Fruit fly (Drosophila melanogaster) whole organism, larva: ENCODE data around the gene tal-3A.

Experiments
- noc ChIP-seq: fragments of 200-800 bp; sonication (Bioruptor generic); optimal IDR thresholded peaks from 3 replicates; lab custom pipeline; 2019; ENCODE audit warnings: missing biosample characterization, mild to moderate bottlenecking, missing genetic modification characterization, moderate library complexity

tal-3A gene

dm6 chr3R:13803892-13804710, 8.8 kb upstream of the tal-3A start:
- TF ChIP-seq noc, result no peak

dm6 chr3R:13804971-13805603, 7.8 kb upstream of the tal-3A start:
- no peak for TF ChIP-seq noc

DNA sequence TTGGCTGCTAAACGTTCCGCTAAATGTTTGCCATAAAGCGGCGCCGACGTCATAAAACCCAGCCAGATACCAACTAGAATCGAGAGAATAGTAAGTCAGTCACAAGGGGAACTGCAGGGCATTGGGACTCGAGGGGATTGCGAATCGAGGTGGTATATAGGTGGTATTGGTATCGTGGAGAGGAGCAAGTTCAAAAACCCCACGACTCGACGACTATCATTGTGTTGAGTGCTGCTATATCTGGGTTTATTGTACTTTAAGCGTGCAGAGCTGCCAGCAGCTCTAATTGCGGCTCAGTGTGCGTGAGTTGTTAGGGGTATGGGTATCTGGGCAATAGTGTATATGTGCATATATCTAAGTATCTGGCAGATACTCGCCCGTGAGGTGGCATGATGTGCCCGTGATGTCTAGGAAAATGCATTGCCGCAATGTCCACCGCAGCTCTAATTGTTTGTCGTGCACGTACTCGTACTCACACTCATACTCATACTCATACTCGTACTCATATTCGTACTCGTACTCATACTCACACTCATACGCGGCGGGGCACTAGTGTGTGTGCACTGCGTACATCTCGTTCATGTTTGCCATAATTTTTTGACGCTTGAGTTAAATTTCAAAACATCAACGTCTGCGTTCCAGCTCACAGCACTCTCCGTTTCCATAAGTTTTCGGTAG, 6.7 kb upstream of the tal-3A start:
- no peak for TF ChIP-seq noc

DNA sequence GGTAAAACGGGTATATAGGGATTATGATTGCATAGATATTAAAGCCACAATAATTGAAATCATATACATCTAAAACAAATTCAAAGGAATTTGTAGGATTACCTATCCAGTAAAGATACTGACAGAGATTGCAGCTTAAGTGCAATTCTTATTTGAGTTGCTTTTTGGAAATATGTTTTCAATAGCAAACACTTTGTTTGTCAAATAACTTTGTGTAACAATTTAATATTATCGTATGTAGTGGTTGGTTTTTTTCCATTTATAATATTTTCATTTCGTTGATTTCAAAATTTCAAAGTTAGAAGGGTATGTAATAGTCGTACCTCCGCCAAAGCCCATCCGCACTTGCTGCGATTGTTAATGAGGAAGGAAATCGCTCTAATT, 6.2 kb upstream of the tal-3A start:
- no peak for TF ChIP-seq noc

DNA sequence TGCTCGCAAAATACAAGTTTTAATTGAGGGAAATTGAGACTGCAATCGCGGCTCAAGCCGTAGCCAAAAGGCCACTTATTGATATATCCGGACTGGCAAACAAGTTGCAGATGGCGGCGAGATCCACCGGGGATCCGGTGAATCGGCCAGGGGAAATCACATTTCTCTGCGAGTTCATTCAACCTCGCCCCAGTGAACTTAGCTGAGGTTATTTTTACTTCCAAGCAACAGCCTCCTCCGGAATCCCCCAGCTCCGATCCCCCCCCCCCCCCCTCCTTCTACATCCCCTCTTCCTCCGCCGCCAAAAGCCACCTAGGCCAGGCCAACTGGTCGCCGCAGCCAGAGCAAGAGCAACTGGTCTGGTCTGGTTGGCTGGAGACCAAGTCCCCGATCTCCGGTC, 5.6 kb upstream of the tal-3A start:
- TF ChIP-seq noc, result no peak

DNA sequence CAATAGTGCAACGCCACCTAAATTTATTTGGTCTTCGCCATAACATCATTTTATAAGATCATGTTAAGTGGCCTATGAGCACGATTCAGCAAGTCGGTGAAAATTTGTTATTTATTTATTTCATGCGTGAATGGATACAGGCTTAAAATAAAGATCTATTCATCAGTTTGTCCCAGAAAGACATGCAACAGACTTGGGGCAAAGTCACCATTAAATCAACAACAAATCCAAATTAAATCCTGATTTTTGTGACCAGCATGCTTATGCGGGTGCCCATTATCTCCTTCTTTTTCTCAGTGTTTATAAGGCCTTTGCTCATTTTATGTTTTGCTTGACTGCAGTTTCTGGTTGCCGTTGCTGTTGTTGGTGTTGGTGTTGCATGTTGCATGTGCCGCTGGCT, 5.0 kb upstream of the tal-3A start:
- TF ChIP-seq noc, result no peak

- no peak for TF ChIP-seq noc
Measured at dm6 chr3R:13809261-13809660, 3.6 kb upstream of the tal-3A start.

DNA sequence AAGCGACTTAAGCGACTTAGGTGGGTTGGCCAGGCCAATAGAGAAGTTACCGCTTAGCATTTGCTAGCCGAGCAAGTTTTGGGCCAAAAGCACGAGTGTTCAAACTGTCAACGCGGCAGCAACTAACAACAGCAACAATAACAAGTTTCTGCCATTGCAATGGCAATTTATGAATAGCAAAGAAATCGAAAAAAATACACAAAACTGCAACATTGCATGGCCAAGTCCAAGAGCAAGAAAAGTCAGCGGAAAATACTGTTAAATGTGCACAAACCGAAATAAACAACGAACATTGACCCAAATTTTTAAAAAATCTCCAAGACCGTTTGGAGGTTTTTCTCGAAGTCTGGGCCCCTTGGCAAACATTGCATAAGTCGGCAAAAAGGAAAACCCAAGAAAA, 2.6 kb upstream of the tal-3A start:
- TF ChIP-seq noc, result no peak

DNA sequence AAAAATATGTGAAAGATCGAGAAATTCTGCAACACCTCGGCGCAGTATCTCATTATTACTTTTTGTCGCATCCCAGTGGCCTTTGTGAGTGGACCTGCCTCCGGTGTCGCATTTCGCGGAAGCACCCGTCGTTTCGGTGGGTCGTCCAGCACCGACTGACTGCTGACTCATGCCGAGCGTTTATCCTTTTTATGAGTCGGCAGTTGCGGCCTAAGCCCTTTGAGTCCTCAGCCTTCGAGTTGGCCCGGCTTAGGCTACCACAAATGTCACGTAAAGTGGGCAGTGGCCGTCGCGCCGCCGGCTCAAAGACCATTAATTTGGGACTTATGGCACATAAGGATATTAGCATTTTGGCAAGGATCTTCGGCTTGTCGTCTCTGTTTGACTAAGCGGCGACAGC, 1.2 kb upstream of the tal-3A start:
- no peak for TF ChIP-seq noc

dm6 chr3R:13815022-13815440, 2.1 kb downstream of the tal-3A start:
- TF ChIP-seq noc, result no peak

dm6 chr3R:13815566-13816374, 2.9 kb downstream of the tal-3A start:
- no peak for TF ChIP-seq noc

DNA sequence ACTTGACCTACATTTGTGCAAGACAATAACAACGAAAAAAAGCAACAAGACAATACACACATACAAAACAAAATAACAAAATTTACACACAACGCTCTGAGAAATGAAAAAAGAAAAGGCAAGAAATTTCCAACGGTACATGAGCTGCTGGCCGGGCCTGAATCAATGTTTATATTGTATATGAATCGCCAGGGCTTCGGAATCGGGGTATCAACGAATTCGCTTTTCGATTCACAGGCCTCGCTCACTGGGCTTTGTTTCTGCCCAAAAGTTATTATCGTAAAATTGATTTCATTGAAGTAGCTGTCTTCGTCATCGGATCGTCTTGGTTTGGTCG, 3.4 kb downstream of the tal-3A start:
- TF ChIP-seq noc, result no peak

- peak; percentile 40 for TF ChIP-seq noc
Measured at dm6 chr3R:13817480-13818305, 4.8 kb downstream of the tal-3A start.

- TF ChIP-seq noc, result no peak
Measured at dm6 chr3R:13819037-13819436, 6.1 kb downstream of the tal-3A start.

DNA sequence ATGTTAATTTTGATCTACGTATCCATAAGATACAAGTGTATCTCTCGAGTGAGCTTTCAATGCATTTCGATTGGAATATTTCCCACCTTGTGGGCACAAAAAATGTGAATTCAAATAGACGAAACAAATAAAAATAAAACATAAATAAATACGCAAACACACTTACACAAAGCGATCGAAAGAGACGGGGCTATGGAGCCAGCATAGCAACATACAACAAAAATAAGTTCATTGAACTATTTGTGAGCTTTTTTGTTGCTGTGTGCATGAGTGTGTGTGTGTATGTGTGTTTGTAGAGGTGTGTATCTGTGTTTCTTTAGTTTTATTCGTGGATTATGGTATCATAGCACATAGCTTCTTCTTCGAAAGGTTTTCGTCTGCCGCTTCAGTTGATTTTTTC, 7.6 kb downstream of the tal-3A start:
- no peak for TF ChIP-seq noc

DNA sequence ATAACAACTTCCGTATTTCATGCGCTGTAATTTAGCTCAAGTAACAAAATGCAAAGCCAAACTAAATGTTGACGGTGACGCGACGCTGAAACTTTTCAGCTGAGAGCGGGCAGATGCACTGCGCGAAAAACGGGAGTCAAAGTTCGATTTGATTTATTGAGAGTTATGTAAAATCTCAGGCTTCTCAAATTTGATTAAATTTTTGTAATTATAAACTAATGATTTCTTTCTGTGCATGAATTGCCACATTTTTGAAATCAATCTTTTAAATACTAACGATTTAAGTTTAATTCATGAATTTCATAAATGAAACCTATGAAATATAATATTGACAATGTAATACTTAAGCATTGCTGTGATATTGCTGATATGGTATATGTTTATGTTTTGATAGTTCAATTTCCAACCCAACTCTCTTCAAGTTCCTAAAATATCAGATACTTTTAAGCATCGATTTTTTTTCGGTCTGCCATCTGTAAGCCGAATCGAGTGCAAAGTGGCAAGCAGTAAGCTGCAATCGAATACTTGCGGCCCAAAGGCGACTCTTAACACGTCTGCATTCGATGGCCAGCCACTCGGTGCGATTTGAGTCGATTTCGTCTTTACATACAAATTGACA, 9.8 kb downstream of the tal-3A start:
- no peak for TF ChIP-seq noc
